Worm (Caenorhabditis elegans) whole organism, L1 larva: Measurements from ENCODE around the gene F54E7.9.
A peak's percentile ranks its signal among the peaks of the same experiment; 100 is the strongest.

Experiments
- C04F5.9 ChIP-seq: sonication (generic microtip); optimal IDR thresholded peaks from 2 replicates; lab custom pipeline; 2016; ENCODE audit warnings: missing genetic modification characterization, missing compliant biosample characterization
- C34B4.2 ChIP-seq: sonication (generic microtip); optimal IDR thresholded peaks from 2 replicates; lab custom pipeline; 2017; ENCODE audit warnings: mild to moderate bottlenecking, missing genetic modification characterization, missing compliant biosample characterization
- F16B12.6 ChIP-seq: fragments of 150-350 bp; optimal IDR thresholded peaks from 2 replicates; lab custom pipeline; 2014; ENCODE audit warnings: missing biosample characterization, missing genetic modification characterization
- alr-1 ChIP-seq: fragments of 200-800 bp; sonication (Bioruptor generic); optimal IDR thresholded peaks from 2 replicates; lab custom pipeline; 2018; ENCODE audit warnings: borderline replicate concordance, mild to moderate bottlenecking, missing genetic modification characterization, missing compliant biosample characterization
- ceh-8 ChIP-seq: fragments of 200-800 bp; sonication (Bioruptor generic); optimal IDR thresholded peaks from 2 replicates; lab custom pipeline; 2018; ENCODE audit warnings: mild to moderate bottlenecking, missing genetic modification characterization, moderate library complexity, missing compliant biosample characterization
- ces-1 ChIP-seq: fragments of 150-350 bp; optimal IDR thresholded peaks from 2 replicates; lab custom pipeline; 2014; ENCODE audit warnings: missing biosample characterization, missing genetic modification reagents, missing genetic modification characterization
- dpl-1 ChIP-seq, 3 experiments: fragments of 150-350 bp in 2 of 3; sonication (generic microtip) in 1 of 3; optimal IDR thresholded peaks; 2 replicates each; lab custom pipeline; 2014 to 2017; ENCODE audit warnings: missing biosample characterization in 3 of 3, missing genetic modification characterization in 3 of 3, missing genetic modification reagents in 3 of 3
- dsc-1 ChIP-seq: sonication (generic microtip); optimal IDR thresholded peaks from 2 replicates; lab custom pipeline; 2016; ENCODE audit warnings: mild to moderate bottlenecking, missing genetic modification characterization, missing compliant biosample characterization
- efl-1 ChIP-seq, 4 experiments: fragments of 150-350 bp; optimal IDR thresholded peaks in 3 of 4; peaks in 1 of 4; 1 replicate in 1 of 4; 2 replicates in 3 of 4; lab custom pipeline; 2014; ENCODE audit warnings: missing biosample characterization in 2 of 4, missing genetic modification characterization in 2 of 4, missing genetic modification reagents in 2 of 4
- efl-3 ChIP-seq: fragments of 200-800 bp; sonication (Bioruptor generic); optimal IDR thresholded peaks from 2 replicates; lab custom pipeline; 2018; ENCODE audit warnings: mild to moderate bottlenecking, missing genetic modification characterization, missing compliant biosample characterization
- egl-13 ChIP-seq: sonication (generic microtip); optimal IDR thresholded peaks from 2 replicates; lab custom pipeline; 2016; ENCODE audit warnings: missing genotype, missing genetic modification reagents, missing genetic modification characterization, missing compliant biosample characterization
- egl-27 ChIP-seq, 2 experiments: fragments of 150-350 bp in 1 of 2; sonication (generic microtip); optimal IDR thresholded peaks; 3 replicates each; lab custom pipeline; 2017 to 2018; ENCODE audit warnings: missing biosample characterization in 2 of 2, missing genetic modification characterization in 2 of 2, missing genetic modification reagents in 2 of 2
- elt-2 ChIP-seq: sonication (generic microtip); optimal IDR thresholded peaks from 2 replicates; lab custom pipeline; 2016; ENCODE audit warnings: missing genetic modification characterization, mild to moderate bottlenecking, inconsistent platforms, missing compliant biosample characterization, missing genetic modification reagents
- ets-5 ChIP-seq: fragments of 200-800 bp; sonication (Bioruptor generic); IDR thresholded peaks from 2 replicates; pipeline ENCODE4 v1.3.6; 2022; ENCODE audit warnings: missing genetic modification characterization, missing compliant biosample characterization
- fkh-4 ChIP-seq: sonication (generic microtip); optimal IDR thresholded peaks from 2 replicates; lab custom pipeline; 2016; ENCODE audit warnings: missing compliant biosample characterization, missing genetic modification characterization, borderline replicate concordance
- fkh-8 ChIP-seq: sonication (generic microtip); optimal IDR thresholded peaks from 2 replicates; lab custom pipeline; 2016; ENCODE audit warnings: mild to moderate bottlenecking, missing genetic modification characterization, missing compliant biosample characterization
- grh-1 ChIP-seq: fragments of 200-800 bp; sonication (Bioruptor generic); IDR thresholded peaks from 2 replicates; pipeline ENCODE4 v1.3.6; 2022; ENCODE audit warnings: missing genetic modification reagents, missing genetic modification characterization, missing compliant biosample characterization
- hpl-2 ChIP-seq: fragments of 150-350 bp; optimal IDR thresholded peaks from 2 replicates; lab custom pipeline; 2014; ENCODE audit warnings: missing biosample characterization, missing genetic modification reagents, missing genetic modification characterization
- lin-13 ChIP-seq: fragments of 150-350 bp; optimal IDR thresholded peaks from 2 replicates; lab custom pipeline; 2014; ENCODE audit warnings: missing biosample characterization, missing genetic modification reagents, missing genetic modification characterization
- lin-14 ChIP-seq: fragments of 200-800 bp; sonication (Bioruptor generic); optimal IDR thresholded peaks from 2 replicates; lab custom pipeline; 2018; ENCODE audit warnings: mild to moderate bottlenecking, missing genetic modification characterization, moderate library complexity, missing compliant biosample characterization
- lin-15B ChIP-seq: fragments of 150-350 bp; sonication (generic microtip); optimal IDR thresholded peaks from 3 replicates; lab custom pipeline; 2014; ENCODE audit warnings: missing biosample characterization, missing genetic modification characterization
- lin-35 ChIP-seq, 2 experiments: fragments of 150-350 bp; optimal IDR thresholded peaks; 2 replicates each; lab custom pipeline; 2014; ENCODE audit warnings: missing biosample characterization in 2 of 2, missing genetic modification characterization in 2 of 2, missing genetic modification reagents in 2 of 2
- lin-39 ChIP-seq: fragments of 150-350 bp; optimal IDR thresholded peaks from 2 replicates; lab custom pipeline; 2014; ENCODE audit warnings: missing biosample characterization, missing genetic modification reagents, missing genetic modification characterization
- lsy-2 ChIP-seq, 2 experiments: fragments of 150-350 bp; optimal IDR thresholded peaks; 2 replicates each; lab custom pipeline; 2014; ENCODE audit warnings: missing biosample characterization in 2 of 2, missing genetic modification characterization in 2 of 2
- mab-9 ChIP-seq: fragments of 200-800 bp; sonication (Bioruptor generic); IDR thresholded peaks from 2 replicates; pipeline ENCODE4 v1.3.6; 2022; ENCODE audit warnings: missing genetic modification reagents, missing genetic modification characterization, missing compliant biosample characterization
- mef-2 ChIP-seq: fragments of 150-350 bp; optimal IDR thresholded peaks from 2 replicates; lab custom pipeline; 2014; ENCODE audit warnings: missing biosample characterization, missing genetic modification characterization
- mep-1 ChIP-seq: fragments of 150-350 bp; optimal IDR thresholded peaks from 2 replicates; lab custom pipeline; 2014; ENCODE audit warnings: missing biosample characterization, missing genetic modification characterization
- nhr-12 ChIP-seq: sonication (generic microtip); optimal IDR thresholded peaks from 2 replicates; lab custom pipeline; 2017; ENCODE audit warnings: missing biosample characterization, missing genetic modification characterization
- nhr-19 ChIP-seq: fragments of 200-800 bp; sonication (Bioruptor generic); conservative IDR thresholded peaks from 2 replicates; pipeline ENCODE4 v1.3.6; 2022; ENCODE audit warnings: missing genetic modification characterization, missing compliant biosample characterization
- nhr-20 ChIP-seq: sonication (generic microtip); optimal IDR thresholded peaks from 2 replicates; lab custom pipeline; 2016; ENCODE audit warnings: mild to moderate bottlenecking, missing genetic modification characterization, missing compliant biosample characterization
- nhr-47 ChIP-seq: sonication (generic microtip); optimal IDR thresholded peaks from 2 replicates; lab custom pipeline; 2016; ENCODE audit warnings: mild to moderate bottlenecking, missing genetic modification characterization, moderate library complexity, missing compliant biosample characterization
- nhr-71 ChIP-seq: sonication (generic microtip); optimal IDR thresholded peaks from 2 replicates; lab custom pipeline; 2016; ENCODE audit warnings: mild to moderate bottlenecking, missing genetic modification characterization, moderate library complexity, missing compliant biosample characterization
- nhr-77 ChIP-seq: fragments of 150-350 bp; optimal IDR thresholded peaks from 2 replicates; lab custom pipeline; 2014; ENCODE audit warnings: missing biosample characterization, missing genetic modification characterization
- nhr-84 ChIP-seq: sonication (generic microtip); optimal IDR thresholded peaks from 2 replicates; lab custom pipeline; 2017; ENCODE audit warnings: missing biosample characterization, missing genetic modification characterization
- nhr-85 ChIP-seq: sonication (generic microtip); peaks from one replicate; lab custom pipeline; 2016; ENCODE audit warnings: missing genetic modification characterization, inconsistent platforms, missing compliant biosample characterization
- nhr-90 ChIP-seq: sonication (generic microtip); optimal IDR thresholded peaks from 2 replicates; lab custom pipeline; 2016; ENCODE audit warnings: mild to moderate bottlenecking, missing genetic modification characterization, missing compliant biosample characterization; ENCODE audit not compliant: poor library complexity
- rnt-1 ChIP-seq: sonication (generic microtip); optimal IDR thresholded peaks from 2 replicates; lab custom pipeline; 2016; ENCODE audit warnings: mild to moderate bottlenecking, missing genetic modification characterization, moderate library complexity, missing compliant biosample characterization
- skn-1 ChIP-seq: fragments of 150-350 bp; optimal IDR thresholded peaks from 2 replicates; lab custom pipeline; 2014; ENCODE audit warnings: missing biosample characterization, missing genetic modification characterization
- snpc-4 ChIP-seq: fragments of 150-350 bp; optimal IDR thresholded peaks from 2 replicates; lab custom pipeline; 2014; ENCODE audit warnings: missing biosample characterization, missing genetic modification characterization
- sup-37 ChIP-seq: fragments of 200-800 bp; sonication (Bioruptor generic); optimal IDR thresholded peaks from 2 replicates; lab custom pipeline; 2018; ENCODE audit warnings: mild to moderate bottlenecking, missing genetic modification characterization, missing compliant biosample characterization
- tlp-1 ChIP-seq: fragments of 150-350 bp; optimal IDR thresholded peaks from 2 replicates; lab custom pipeline; 2014; ENCODE audit warnings: missing biosample characterization, missing genetic modification characterization
- unc-130 ChIP-seq: fragments of 150-350 bp; optimal IDR thresholded peaks from 2 replicates; lab custom pipeline; 2017; ENCODE audit warnings: missing biosample characterization, missing genetic modification characterization, inconsistent platforms
- unc-30 ChIP-seq: sonication (generic microtip); optimal IDR thresholded peaks from 2 replicates; lab custom pipeline; 2017; ENCODE audit warnings: missing biosample characterization, missing genetic modification characterization
- unc-62 ChIP-seq: fragments of 150-350 bp; optimal IDR thresholded peaks from 2 replicates; lab custom pipeline; 2014; ENCODE audit warnings: missing biosample characterization, missing genetic modification reagents, missing genetic modification characterization
- unc-86 ChIP-seq: sonication (generic microtip); optimal IDR thresholded peaks from 2 replicates; lab custom pipeline; 2016; ENCODE audit warnings: missing genetic modification characterization, missing compliant biosample characterization
- vab-15 ChIP-seq: sonication (generic microtip); optimal IDR thresholded peaks from 2 replicates; lab custom pipeline; 2017; ENCODE audit warnings: missing genotype, mild to moderate bottlenecking, missing genetic modification characterization, missing compliant biosample characterization
- zip-4 ChIP-seq: fragments of 200-800 bp; sonication (Bioruptor generic); optimal IDR thresholded peaks from 2 replicates; lab custom pipeline; 2018; ENCODE audit warnings: mild to moderate bottlenecking, missing genetic modification characterization, moderate library complexity, missing compliant biosample characterization
- ztf-11 ChIP-seq, 2 experiments: sonication (generic microtip); optimal IDR thresholded peaks; 2 replicates each; lab custom pipeline; 2016 to 2017; ENCODE audit warnings: missing genetic modification characterization in 2 of 2, missing biosample characterization in 1 of 2, missing compliant biosample characterization in 1 of 2
- ztf-4 ChIP-seq: fragments of 150-350 bp; optimal IDR thresholded peaks from 2 replicates; lab custom pipeline; 2014; ENCODE audit warnings: missing biosample characterization, missing genetic modification characterization

Gene F54E7.9

ce11 chrIII:5642692-5643091 is 35.0 kb downstream of the F54E7.9 start:
- TF ChIP-seq lsy-2 (tag; optimal IDR thresholded peaks at IDR 0.05; lab: Kevin White, UChicago) (no peak), vab-15 (tag; lab: Kevin White, UChicago) (no peak), ceh-8 (GFP tag; lab: Kevin White, UChicago) (peak; percentile 2), nhr-85 (tag; lab: Kevin White, UChicago) (peak; percentile 46), nhr-47 (no peak), mab-9 (no peak), unc-62 (GFP tag; lab: Kevin White, UChicago) (no peak), C34B4.2 (tag; lab: Kevin White, UChicago) (no peak), mep-1 (tag; lab: Kevin White, UChicago) (no peak), dsc-1 (peak; percentile 19), nhr-84 (no peak), hpl-2 (GFP tag; lab: Kevin White, UChicago) (no peak), C04F5.9 (no peak), efl-1 (optimal IDR thresholded peaks at IDR 0.05; lab: Kevin White, UChicago) (no peak), efl-1 (GFP tag; optimal IDR thresholded peaks at IDR 0.05 in 1 of 2; lab: Kevin White, UChicago) (peak in 1 of 2 experiments; percentile 49), lin-14 (GFP tag; lab: Kevin White, UChicago) (peak; percentile 5), nhr-71 (tag; lab: Kevin White, UChicago) (peak; percentile 21), fkh-8 (tag; lab: Kevin White, UChicago) (peak; percentile 56), unc-86 (tag; lab: Kevin White, UChicago) (no peak), tlp-1 (tag; lab: Kevin White, UChicago) (no peak), ces-1 (no peak), lin-39 (tag; lab: Kevin White, UChicago) (no peak), efl-3 (GFP tag; lab: Kevin White, UChicago) (no peak)

- TF ChIP-seq lin-14 (GFP tag; lab: Kevin White, UChicago) (peak; percentile 86), unc-62 (GFP tag; lab: Kevin White, UChicago) (no peak), skn-1 (no peak), nhr-47 (peak; percentile 74), lin-13 (GFP tag; lab: Kevin White, UChicago) (peak; percentile 2), egl-27 (tag; optimal IDR thresholded peaks at IDR 0.05; lab: Kevin White, UChicago) (no peak), grh-1 (GFP tag; lab: Robert Waterston, UW) (no peak), nhr-77 (no peak), fkh-4 (tag; lab: Kevin White, UChicago) (no peak), nhr-20 (tag; lab: Kevin White, UChicago) (no peak), mef-2 (tag; lab: Kevin White, UChicago) (peak; percentile 34), ztf-11 (tag; optimal IDR thresholded peaks at IDR 0.05; lab: Kevin White, UChicago) (no peak), ces-1 (no peak), sup-37 (no peak), nhr-12 (tag; lab: Kevin White, UChicago) (no peak), nhr-19 (no peak), zip-4 (GFP tag; lab: Kevin White, UChicago) (no peak), unc-30 (tag; lab: Kevin White, UChicago) (no peak), hpl-2 (GFP tag; lab: Kevin White, UChicago) (no peak), ceh-8 (GFP tag; lab: Kevin White, UChicago) (no peak), unc-86 (tag; lab: Kevin White, UChicago) (peak; percentile 76), nhr-84 (no peak), ets-5 (no peak), nhr-90 (no peak), rnt-1 (tag; lab: Kevin White, UChicago) (peak; percentile 16), unc-130 (tag; lab: Kevin White, UChicago) (no peak), alr-1 (tag; lab: Kevin White, UChicago) (no peak), dpl-1 (GFP tag; optimal IDR thresholded peaks at IDR 0.05; lab: Kevin White, UChicago) (peak in 1 of 3 experiments; percentile 28), elt-2 (tag; lab: Kevin White, UChicago) (no peak), tlp-1 (tag; lab: Kevin White, UChicago) (no peak), lsy-2 (tag; optimal IDR thresholded peaks at IDR 0.05; lab: Kevin White, UChicago) (peak; percentile 43 to 62), lin-15B (no peak), egl-13 (tag; lab: Kevin White, UChicago) (peak; percentile 57), snpc-4 (peak; percentile 13), lin-35 (GFP tag; optimal IDR thresholded peaks at IDR 0.05; lab: Kevin White, UChicago) (peak in 1 of 2 experiments; percentile 42), F16B12.6 (no peak), nhr-85 (tag; lab: Kevin White, UChicago) (no peak), C34B4.2 (tag; lab: Kevin White, UChicago) (no peak), ztf-4 (tag; lab: Kevin White, UChicago) (no peak)
Observed at ce11 chrIII:5639893-5640292, 37.8 kb downstream of the F54E7.9 start.
